Worm (Caenorhabditis elegans): ENCODE measurements around the gene B0393.7.
A peak's percentile ranks its signal among the peaks of the same experiment; 100 is the strongest.
"Not testable (repeated sequence)": the region's sequence is repeated elsewhere in the genome, so short reads cannot be mapped to it uniquely, and the experiment has no call there.

Gene B0393.7

ce11 chrIII:4781937-4782576, 4.2 kb upstream of the B0393.7 start, which contains the start of the genes gex-5 and C38D4.10:
TSS of gene gex-5 (minus strand) at chrIII:4781987.
TSS of gene C38D4.10 (plus strand) at chrIII:4782526.
- not testable (repeated sequence) for TF ChIP-seq elt-1 (tag; optimal IDR thresholded peaks at IDR 0.05; ENCODE audit: borderline replicate concordance, insufficient read depth); nhr-12 (tag; optimal IDR thresholded peaks at IDR 0.05); ztf-11 (tag; optimal IDR thresholded peaks at IDR 0.05)

- no peak for TF ChIP-seq lsy-2 (tag; optimal IDR thresholded peaks at IDR 0.05)
- TF ChIP-seq M03D4.4 (tag; optimal IDR thresholded peaks at IDR 0.05) = no peak
- TF ChIP-seq nhr-76 (tag; optimal IDR thresholded peaks at IDR 0.05) = no peak
- no peak for TF ChIP-seq mep-1 (tag; optimal IDR thresholded peaks at IDR 0.05)
- TF ChIP-seq blmp-1 (tag; optimal IDR thresholded peaks at IDR 0.05) = no peak
- no peak for TF ChIP-seq mls-2 (tag; optimal IDR thresholded peaks at IDR 0.05)
- TF ChIP-seq snpc-4 (tag; optimal IDR thresholded peaks at IDR 0.05) = no peak
- no peak for TF ChIP-seq ham-2 (GFP tag; optimal IDR thresholded peaks at IDR 0.05)
- no peak for TF ChIP-seq nhr-28 (tag; optimal IDR thresholded peaks at IDR 0.05)
- TF ChIP-seq elt-1 (tag; optimal IDR thresholded peaks at IDR 0.05; ENCODE audit: borderline replicate concordance, insufficient read depth) = no peak
- TF ChIP-seq ceh-83 (GFP tag; optimal IDR thresholded peaks at IDR 0.05) = no peak
- no peak for TF ChIP-seq unc-120 (tag; optimal IDR thresholded peaks at IDR 0.05; ENCODE audit: poor library complexity, severe bottlenecking)
- TF ChIP-seq ceh-43 (GFP tag; optimal IDR thresholded peaks at IDR 0.05) = no peak
- TF ChIP-seq ces-1 (GFP tag; optimal IDR thresholded peaks at IDR 0.05) = no peak
- TF ChIP-seq bed-3 (GFP tag; optimal IDR thresholded peaks at IDR 0.05) = no peak
- no peak for TF ChIP-seq lin-13 (tag; optimal IDR thresholded peaks at IDR 0.05)
- TF ChIP-seq nhr-2 (tag; optimal IDR thresholded peaks at IDR 0.05) = no peak
- no peak for TF ChIP-seq unc-62 (GFP tag; optimal IDR thresholded peaks at IDR 0.05)
- no peak for TF ChIP-seq tbx-8 (GFP tag; optimal IDR thresholded peaks at IDR 0.05)
Measured at ce11 chrIII:4779855-4780254, 2.0 kb upstream of the B0393.7 start, which contains the start of gene B0393.9. TSS of gene B0393.9 (minus strand) at chrIII:4780157.

ce11 chrIII:4767869-4768645, 9.8 kb downstream of the B0393.7 start:
- no peak for TF ChIP-seq ceh-39 (tag; optimal IDR thresholded peaks at IDR 0.05)
- no peak for TF ChIP-seq ham-2 (GFP tag; optimal IDR thresholded peaks at IDR 0.05)
- TF ChIP-seq ceh-43 (GFP tag; optimal IDR thresholded peaks at IDR 0.05) = no peak
- no peak for TF ChIP-seq mep-1 (tag; optimal IDR thresholded peaks at IDR 0.05)
- TF ChIP-seq zip-8 (tag; optimal IDR thresholded peaks at IDR 0.05) = no peak
- TF ChIP-seq blmp-1 (tag; optimal IDR thresholded peaks at IDR 0.05) = peak; percentile 69
- no peak for TF ChIP-seq tbx-8 (GFP tag; optimal IDR thresholded peaks at IDR 0.05)
- no peak for TF ChIP-seq nhr-2 (tag; optimal IDR thresholded peaks at IDR 0.05)

- TF ChIP-seq ceh-39 (tag; optimal IDR thresholded peaks at IDR 0.05) (no peak), elt-3 (tag; optimal IDR thresholded peaks at IDR 0.05) (no peak), sem-2 (GFP tag; optimal IDR thresholded peaks at IDR 0.05) (no peak), unc-39 (tag; optimal IDR thresholded peaks at IDR 0.05) (no peak), ceh-43 (GFP tag; optimal IDR thresholded peaks at IDR 0.05) (no peak), nhr-2 (tag; optimal IDR thresholded peaks at IDR 0.05) (no peak), mep-1 (tag; optimal IDR thresholded peaks at IDR 0.05) (no peak), lsy-2 (tag; optimal IDR thresholded peaks at IDR 0.05) (no peak), bed-3 (GFP tag; optimal IDR thresholded peaks at IDR 0.05) (no peak), lin-13 (tag; optimal IDR thresholded peaks at IDR 0.05) (no peak), blmp-1 (tag; optimal IDR thresholded peaks at IDR 0.05) (no peak), unc-120 (tag; optimal IDR thresholded peaks at IDR 0.05; ENCODE audit: poor library complexity, severe bottlenecking) (no peak), mab-5 (tag; optimal IDR thresholded peaks at IDR 0.05) (no peak), nhr-12 (tag; optimal IDR thresholded peaks at IDR 0.05) (no peak), hlh-1 (tag; optimal IDR thresholded peaks at IDR 0.05) (no peak)
Measured at ce11 chrIII:4766842-4767241, 11.1 kb downstream of the B0393.7 start.

- TF ChIP-seq snpc-4 (tag; optimal IDR thresholded peaks at IDR 0.05) = no peak
- no peak for TF ChIP-seq mls-2 (tag; optimal IDR thresholded peaks at IDR 0.05)
- no peak for TF ChIP-seq unc-39 (tag; optimal IDR thresholded peaks at IDR 0.05)
- TF ChIP-seq ham-2 (GFP tag; optimal IDR thresholded peaks at IDR 0.05) = peak; percentile 4
- no peak for TF ChIP-seq lin-32 (GFP tag; optimal IDR thresholded peaks at IDR 0.05)
- TF ChIP-seq blmp-1 (tag; optimal IDR thresholded peaks at IDR 0.05) = no peak
- TF ChIP-seq cnd-1 (tag; optimal IDR thresholded peaks at IDR 0.05) = no peak
Measured at ce11 chrIII:4765474-4765873, 12.4 kb downstream of the B0393.7 start, which contains the start of gene B0393.5. TSS of gene B0393.5 (plus strand) at chrIII:4765774.
